Fruit fly (Drosophila melanogaster) whole organism, embryonic: Measurements from ENCODE around the gene dsd.

Experiments used
- Ada2b ChIP-seq: fragments of 200-800 bp; sonication (Bioruptor generic); IDR thresholded peaks from 2 replicates; pipeline ENCODE4 v1.3.6; 2022; ENCODE audit warnings: missing biosample characterization, missing genetic modification characterization
- CG10654 ChIP-seq: fragments of 200-800 bp; sonication (Bioruptor generic); optimal IDR thresholded peaks from 2 replicates; lab custom pipeline; 2016; ENCODE audit warnings: missing biosample characterization, missing genetic modification characterization
- CG17385 ChIP-seq: fragments of 200-800 bp; sonication (Bioruptor generic); optimal IDR thresholded peaks from 3 replicates; lab custom pipeline; 2018; ENCODE audit warnings: missing biosample characterization, mild to moderate bottlenecking, missing genetic modification characterization
- CG18476 ChIP-seq: fragments of 200-800 bp; sonication (Bioruptor generic); optimal IDR thresholded peaks from 2 replicates; lab custom pipeline; 2016; ENCODE audit warnings: missing biosample characterization, mild to moderate bottlenecking, missing genetic modification characterization
- CG6689 ChIP-seq: fragments of 200-800 bp; sonication (Bioruptor generic); IDR thresholded peaks from 2 replicates; pipeline ENCODE4 v1.3.6; 2022; ENCODE audit warnings: missing biosample characterization, missing genetic modification characterization
- CG8478 ChIP-seq: fragments of >200 bp; optimal IDR thresholded peaks from 2 replicates; lab custom pipeline; 2018
- Dfd ChIP-seq, 2 experiments: fragments of >200 bp; optimal IDR thresholded peaks; 2 replicates each; lab custom pipeline; 2017; ENCODE audit warnings: missing biosample characterization in 2 of 2, missing genetic modification characterization in 2 of 2
- NC2β ChIP-seq: fragments of 200-800 bp; sonication (Bioruptor generic); optimal IDR thresholded peaks from 2 replicates; lab custom pipeline; 2016; ENCODE audit warnings: missing biosample characterization, missing genetic modification characterization
- crc ChIP-seq: fragments of 200-800 bp; sonication (Bioruptor generic); optimal IDR thresholded peaks from 2 replicates; lab custom pipeline; 2016; ENCODE audit warnings: missing biosample characterization, missing genetic modification characterization
- dimm ChIP-seq: fragments of 200-800 bp; sonication (Bioruptor generic); IDR thresholded peaks from 2 replicates; pipeline ENCODE4 v1.3.6; 2022; ENCODE audit warnings: missing biosample characterization, missing genetic modification characterization
- gcm ChIP-seq: fragments of 200-800 bp; sonication (Bioruptor generic); optimal IDR thresholded peaks from 2 replicates; lab custom pipeline; 2019; ENCODE audit warnings: missing biosample characterization, mild to moderate bottlenecking, missing genetic modification characterization, moderate library complexity
- sim ChIP-seq: fragments of 200-800 bp; sonication (Bioruptor generic); IDR thresholded peaks from 2 replicates; pipeline ENCODE4 v1.3.6; 2022; ENCODE audit warnings: missing biosample characterization, missing genetic modification characterization

DNA sequence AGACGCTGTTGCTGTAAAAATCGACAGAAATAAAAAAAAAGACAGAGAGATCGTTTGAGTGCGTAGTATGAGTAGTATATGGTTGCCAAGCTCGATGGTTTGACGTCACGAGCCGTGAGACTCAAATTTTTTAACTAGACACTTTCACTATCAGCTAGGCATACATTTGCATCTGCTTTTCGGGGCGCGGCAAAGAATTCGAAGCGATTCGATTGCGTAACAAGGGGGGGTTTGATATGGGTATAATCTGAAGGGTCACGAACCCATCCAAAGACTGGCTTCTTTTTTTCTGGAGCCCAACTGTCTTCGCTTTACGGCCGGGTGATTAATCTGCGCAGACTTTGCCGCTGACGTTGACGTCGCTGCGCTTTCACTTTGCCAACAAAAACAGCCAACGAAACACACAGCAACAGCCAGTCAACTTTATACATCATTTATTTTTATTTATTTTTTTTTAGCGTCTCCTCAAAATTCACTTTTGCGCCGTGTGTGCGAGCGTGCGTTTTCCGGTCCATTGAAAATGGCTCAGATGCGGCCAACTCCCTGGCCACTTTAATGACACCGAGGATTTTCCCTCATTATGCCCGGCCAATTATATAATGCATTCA, 13.5 kb downstream of the dsd start:
- TF ChIP-seq Ada2b (GFP tag; lab: Robert Waterston, UW) (no peak), dimm (no peak), NC2β (no peak), CG10654 (GFP tag; lab: Kevin White, UChicago) (no peak), crc (GFP tag; lab: Kevin White, UChicago) (no peak), CG6689 (GFP tag; lab: Robert Waterston, UW) (no peak), sim (GFP tag; lab: Robert Waterston, UW) (no peak), CG8478 (lab: Kevin White, UChicago) (no peak), Dfd (GFP tag; optimal IDR thresholded peaks at IDR 0.05; lab: Kevin White, UChicago) (no peak), gcm (GFP tag; lab: Kevin White, UChicago) (no peak), CG17385 (GFP tag; lab: Kevin White, UChicago) (no peak), CG18476 (GFP tag; lab: Kevin White, UChicago) (no peak)
